Fruit fly (Drosophila melanogaster) whole organism, pupa: ENCODE measurements around the gene CG5535.

ENCODE experiments used
- CG10348 ChIP-seq: fragments of 200-800 bp; sonication (Bioruptor generic); IDR thresholded peaks from 2 replicates; pipeline ENCODE4 v1.3.6; 2022; ENCODE audit warnings: missing biosample characterization, missing genetic modification characterization
- CG12605 ChIP-seq: fragments of 200-800 bp; sonication (Bioruptor generic); IDR thresholded peaks from 2 replicates; pipeline ENCODE4 v1.3.6; 2022; ENCODE audit warnings: missing biosample characterization, missing genetic modification characterization
- CG13204 ChIP-seq: fragments of 200-800 bp; sonication (Bioruptor generic); optimal IDR thresholded peaks from 2 replicates; lab custom pipeline; 2018; ENCODE audit warnings: missing biosample characterization, mild to moderate bottlenecking, missing genetic modification characterization, moderate library complexity
- CG14655 ChIP-seq: fragments of 200-800 bp; sonication (Bioruptor generic); optimal IDR thresholded peaks from 3 replicates; lab custom pipeline; 2017; ENCODE audit warnings: mild to moderate bottlenecking, missing biosample characterization, missing genetic modification reagents, missing genetic modification characterization
- CG15710 ChIP-seq: fragments of 200-800 bp; sonication (Bioruptor generic); optimal IDR thresholded peaks from 2 replicates; lab custom pipeline; 2018; ENCODE audit warnings: missing biosample characterization, mild to moderate bottlenecking, missing genetic modification characterization, moderate library complexity
- CG17806 ChIP-seq: fragments of 200-800 bp; sonication (Bioruptor generic); optimal IDR thresholded peaks from 2 replicates; lab custom pipeline; 2018; ENCODE audit warnings: missing biosample characterization, mild to moderate bottlenecking, missing genetic modification characterization, moderate library complexity
- CG32121 ChIP-seq: fragments of 200-800 bp; sonication (Bioruptor generic); IDR thresholded peaks from 2 replicates; pipeline ENCODE4 v1.3.6; 2022; ENCODE audit warnings: missing biosample characterization, missing genetic modification characterization
- CG34367 ChIP-seq: fragments of 200-800 bp; sonication (Bioruptor generic); optimal IDR thresholded peaks from 2 replicates; lab custom pipeline; 2018; ENCODE audit warnings: missing biosample characterization, mild to moderate bottlenecking, missing genetic modification characterization
- CG4496 ChIP-seq: fragments of 200-800 bp; sonication (Bioruptor generic); IDR thresholded peaks from 3 replicates; pipeline ENCODE4 v1.3.6; 2022; ENCODE audit warnings: missing biosample characterization, missing genetic modification characterization
- CG8159 ChIP-seq: fragments of 200-800 bp; sonication (Bioruptor generic); optimal IDR thresholded peaks from 3 replicates; lab custom pipeline; 2018; ENCODE audit warnings: missing biosample characterization, mild to moderate bottlenecking, missing genetic modification characterization, moderate library complexity
- CG8301 ChIP-seq: fragments of 200-800 bp; sonication (Bioruptor generic); optimal IDR thresholded peaks from 2 replicates; lab custom pipeline; 2018; ENCODE audit warnings: missing biosample characterization, mild to moderate bottlenecking, missing genetic modification characterization
- CG9948 ChIP-seq: fragments of 200-800 bp; sonication (Bioruptor generic); optimal IDR thresholded peaks from 2 replicates; lab custom pipeline; 2018; ENCODE audit warnings: missing biosample characterization, mild to moderate bottlenecking, missing genetic modification characterization, moderate library complexity
- D1 ChIP-seq: fragments of 200-800 bp; sonication (Bioruptor generic); optimal IDR thresholded peaks from 2 replicates; lab custom pipeline; 2018; ENCODE audit warnings: missing biosample characterization, mild to moderate bottlenecking, missing genetic modification characterization, moderate library complexity
- EcR ChIP-seq: fragments of 200-800 bp; sonication (Bioruptor generic); optimal IDR thresholded peaks from 3 replicates; lab custom pipeline; 2019; ENCODE audit warnings: missing biosample characterization, missing genetic modification characterization, mild to moderate bottlenecking, moderate library complexity, missing genetic modification reagents
- Ets98B ChIP-seq: fragments of 200-800 bp; sonication (Bioruptor generic); IDR thresholded peaks from 2 replicates; pipeline ENCODE4 v1.3.6; 2022; ENCODE audit warnings: missing biosample characterization, missing genetic modification characterization
- Pif1A ChIP-seq: fragments of 200-800 bp; sonication (Bioruptor generic); optimal IDR thresholded peaks from 3 replicates; lab custom pipeline; 2016; ENCODE audit warnings: missing biosample characterization, missing genetic modification characterization
- Pif1B ChIP-seq: fragments of 200-800 bp; sonication (Bioruptor generic); optimal IDR thresholded peaks from 3 replicates; lab custom pipeline; 2016; ENCODE audit warnings: missing biosample characterization, missing genetic modification characterization
- Snoo ChIP-seq: fragments of 200-800 bp; sonication (Bioruptor generic); optimal IDR thresholded peaks from 3 replicates; lab custom pipeline; 2017; ENCODE audit warnings: missing biosample characterization, mild to moderate bottlenecking, missing genetic modification characterization, inconsistent platforms
- fd96Ca ChIP-seq: fragments of 200-800 bp; sonication (Bioruptor generic); IDR thresholded peaks from 3 replicates; pipeline ENCODE4 v1.3.6; 2022; ENCODE audit warnings: missing biosample characterization, missing genetic modification characterization
- gl ChIP-seq: fragments of 200-800 bp; sonication (Bioruptor generic); optimal IDR thresholded peaks from 2 replicates; lab custom pipeline; 2018; ENCODE audit warnings: missing biosample characterization, mild to moderate bottlenecking, missing genetic modification characterization
- rn ChIP-seq: fragments of 200-800 bp; sonication (Bioruptor generic); IDR thresholded peaks from 2 replicates; pipeline ENCODE4 v1.3.6; 2022; ENCODE audit warnings: missing biosample characterization, missing genetic modification characterization

CG5535 gene

DNA sequence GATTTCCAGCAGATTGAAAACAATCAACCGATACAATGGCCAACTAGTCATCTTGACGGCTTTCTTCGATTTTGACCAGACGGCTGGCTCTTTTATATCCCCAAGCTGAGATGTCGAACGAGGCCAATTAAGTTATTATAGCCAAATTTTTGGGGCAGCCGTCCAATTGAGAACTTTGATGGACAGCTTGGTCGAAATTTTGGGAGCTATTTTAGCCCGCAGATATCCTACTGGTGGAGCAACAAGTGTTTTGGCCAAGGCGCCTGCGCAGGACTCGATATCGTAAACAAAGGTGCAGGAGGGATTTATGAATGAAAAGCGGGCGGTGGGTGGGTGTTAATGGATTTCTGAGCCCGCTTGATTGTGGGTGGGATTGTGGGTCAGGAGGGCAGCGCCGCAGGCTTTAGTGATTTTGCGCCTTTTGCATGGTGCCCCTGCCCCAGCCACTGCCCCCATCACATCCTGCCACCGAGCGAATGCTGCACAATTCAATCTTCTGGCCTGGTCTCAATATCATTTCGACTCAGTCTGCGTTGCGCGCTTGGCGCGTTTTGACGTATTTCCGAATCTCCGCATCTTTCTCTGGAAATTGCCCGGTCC lies 33.7 kb downstream of the CG5535 start, which contains the start of the genes Ir75c and Grd:
Gene Ir75c (minus strand): TSS at position 51 of the 600 bp plus-strand sequence.
Gene Grd (plus strand): TSS at position 550 of the 600 bp plus-strand sequence.
- TF ChIP-seq CG15710 (tag; lab: Kevin White, UChicago): no peak
- peak; percentile 71; the same call in 1 of the 2 replicates for TF ChIP-seq CG12605 (GFP tag; lab: Robert Waterston, UW)
- TF ChIP-seq, all 21 proteins: peak for 1

DNA sequence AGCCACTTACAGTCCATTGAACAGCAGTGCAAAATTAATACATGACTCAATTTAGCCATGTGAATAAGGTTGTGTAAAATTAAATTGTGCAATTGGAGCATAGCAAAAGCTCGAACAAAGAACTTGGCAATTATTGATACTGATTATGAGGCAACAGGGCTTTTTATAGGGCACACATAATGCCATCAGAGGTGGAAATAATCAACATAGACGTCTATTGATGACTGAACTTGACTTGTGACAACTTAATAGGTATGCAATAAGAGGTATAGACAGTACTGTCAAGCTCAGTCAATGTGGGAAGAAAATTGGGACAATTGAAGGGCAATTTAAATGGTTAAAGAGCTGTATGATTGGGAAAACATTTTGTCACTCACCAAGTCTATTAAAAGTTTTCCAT lies 36.5 kb downstream of the CG5535 start, which contains the start of gene Ir75b:
Gene Ir75b (minus strand): TSS at position 101 of the 400 bp plus-strand sequence.
- TF ChIP-seq EcR (GFP tag; lab: Kevin White, UChicago) (no peak), CG13204 (GFP tag; lab: Kevin White, UChicago) (no peak), CG15710 (tag; lab: Kevin White, UChicago) (no peak), CG34367 (tag; lab: Kevin White, UChicago) (no peak), Ets98B (GFP tag; lab: Robert Waterston, UW) (no peak), Pif1B (GFP tag; lab: Kevin White, UChicago) (no peak), CG17806 (no peak), CG4496 (GFP tag; lab: Robert Waterston, UW) (no peak), fd96Ca (no peak), CG10348 (GFP tag; lab: Robert Waterston, UW) (no peak)

DNA sequence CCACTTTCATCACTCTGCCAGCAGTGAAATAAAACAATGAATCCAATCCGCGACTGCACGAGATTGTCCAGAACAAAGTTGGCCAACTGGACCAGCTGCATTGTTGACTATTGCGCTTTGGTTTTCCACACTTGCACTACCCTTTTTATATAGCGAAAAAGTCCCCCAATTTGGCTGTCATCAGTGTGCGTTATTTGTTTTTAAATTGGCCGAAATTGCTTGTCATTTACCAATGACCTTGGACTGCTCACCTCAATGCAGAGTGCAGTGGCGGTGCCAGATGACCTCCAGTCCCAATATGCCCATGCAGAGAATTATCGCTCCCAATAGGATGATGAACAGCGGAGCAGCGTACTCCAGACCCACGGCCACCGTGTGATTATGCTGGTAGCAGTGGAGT lies 38.8 kb downstream of the CG5535 start, which contains the start of gene Ir75a:
Gene Ir75a (minus strand): TSS at position 101 of the 400 bp plus-strand sequence.
- no peak for TF ChIP-seq CG14655 (GFP tag; lab: Kevin White, UChicago)
- no peak for TF ChIP-seq Pif1B (GFP tag; lab: Kevin White, UChicago)
- no peak for TF ChIP-seq CG15710 (tag; lab: Kevin White, UChicago)
- TF ChIP-seq CG9948 (tag; lab: Kevin White, UChicago): no peak
- no peak for TF ChIP-seq CG12605 (GFP tag; lab: Robert Waterston, UW)
- TF ChIP-seq CG32121 (GFP tag; lab: Robert Waterston, UW): no peak
- TF ChIP-seq D1 (tag; lab: Kevin White, UChicago): no peak
- TF ChIP-seq CG13204 (GFP tag; lab: Kevin White, UChicago): no peak
- no peak for TF ChIP-seq gl (tag; lab: Kevin White, UChicago)
- TF ChIP-seq Ets98B (GFP tag; lab: Robert Waterston, UW): no peak
- TF ChIP-seq CG8301 (tag; lab: Kevin White, UChicago): no peak
- TF ChIP-seq fd96Ca: no peak
- no peak for TF ChIP-seq rn (GFP tag; lab: Robert Waterston, UW)
- no peak for TF ChIP-seq CG17806
- no peak for TF ChIP-seq CG34367 (tag; lab: Kevin White, UChicago)
- TF ChIP-seq CG4496 (GFP tag; lab: Robert Waterston, UW): no peak

DNA sequence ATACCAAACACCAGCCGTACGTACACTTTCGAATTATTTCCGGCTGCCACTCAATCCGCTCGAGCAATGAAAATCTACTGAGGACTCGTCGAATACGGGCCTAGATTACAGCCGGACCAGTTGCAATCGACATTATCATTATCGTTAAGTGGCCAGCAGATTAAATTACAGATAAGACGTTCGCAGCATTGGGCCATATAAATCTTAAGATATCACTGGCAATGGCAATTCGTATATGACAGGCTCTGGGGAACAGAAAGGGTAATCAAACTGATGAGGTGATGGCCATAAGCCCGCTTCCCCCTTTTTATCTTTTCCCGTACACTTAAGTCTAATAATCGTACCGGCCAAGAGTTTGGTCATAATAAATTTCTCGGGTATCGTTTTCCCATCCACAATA lies 42.6 kb downstream of the CG5535 start, which contains the start of gene Cln3:
Gene Cln3 (minus strand): TSS at position 84 of the 400 bp plus-strand sequence.
- TF ChIP-seq CG32121 (GFP tag; lab: Robert Waterston, UW): no peak
- no peak for TF ChIP-seq Pif1B (GFP tag; lab: Kevin White, UChicago)
- TF ChIP-seq Snoo (tag; lab: Kevin White, UChicago): no peak
- no peak for TF ChIP-seq CG9948 (tag; lab: Kevin White, UChicago)
- no peak for TF ChIP-seq CG8301 (tag; lab: Kevin White, UChicago)
- no peak for TF ChIP-seq CG13204 (GFP tag; lab: Kevin White, UChicago)
- TF ChIP-seq fd96Ca: no peak

DNA sequence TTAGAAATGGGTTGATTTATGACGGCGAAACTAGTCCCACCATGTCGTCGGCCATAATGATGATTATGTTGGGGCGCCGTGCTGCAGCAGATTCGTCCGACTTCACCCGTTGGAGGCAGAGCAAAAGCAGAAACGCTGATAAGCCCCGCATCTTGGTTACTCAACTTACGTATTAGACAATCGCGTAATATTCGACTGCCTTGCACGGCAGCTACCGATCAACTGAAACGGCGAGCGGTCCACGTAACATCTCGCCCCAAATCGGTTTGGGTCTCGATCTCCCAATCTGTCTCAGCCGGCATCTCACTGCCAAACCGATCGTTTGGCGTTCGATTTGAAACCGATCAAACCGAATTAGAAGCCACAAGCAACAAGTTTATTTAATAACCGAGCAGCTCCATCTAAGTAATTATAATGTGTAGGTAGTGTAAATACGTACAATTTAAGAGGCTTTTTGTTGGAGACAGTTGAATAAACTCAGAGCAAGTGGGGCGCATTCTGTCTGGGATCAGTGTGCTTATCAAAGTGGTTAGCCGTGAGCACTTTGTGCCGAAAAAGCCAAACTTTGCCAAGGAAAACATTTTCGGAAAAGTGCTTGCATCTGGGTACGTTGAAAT lies 47.9 kb downstream of the CG5535 start, which contains the start of gene CG32191:
Gene CG32191 (minus strand): TSS at position 550 of the 617 bp plus-strand sequence.
- TF ChIP-seq Pif1B (GFP tag; lab: Kevin White, UChicago) (no peak), EcR (GFP tag; lab: Kevin White, UChicago) (no peak), rn (GFP tag; lab: Robert Waterston, UW) (no peak), CG32121 (GFP tag; lab: Robert Waterston, UW) (no peak), CG4496 (GFP tag; lab: Robert Waterston, UW) (no peak)

DNA sequence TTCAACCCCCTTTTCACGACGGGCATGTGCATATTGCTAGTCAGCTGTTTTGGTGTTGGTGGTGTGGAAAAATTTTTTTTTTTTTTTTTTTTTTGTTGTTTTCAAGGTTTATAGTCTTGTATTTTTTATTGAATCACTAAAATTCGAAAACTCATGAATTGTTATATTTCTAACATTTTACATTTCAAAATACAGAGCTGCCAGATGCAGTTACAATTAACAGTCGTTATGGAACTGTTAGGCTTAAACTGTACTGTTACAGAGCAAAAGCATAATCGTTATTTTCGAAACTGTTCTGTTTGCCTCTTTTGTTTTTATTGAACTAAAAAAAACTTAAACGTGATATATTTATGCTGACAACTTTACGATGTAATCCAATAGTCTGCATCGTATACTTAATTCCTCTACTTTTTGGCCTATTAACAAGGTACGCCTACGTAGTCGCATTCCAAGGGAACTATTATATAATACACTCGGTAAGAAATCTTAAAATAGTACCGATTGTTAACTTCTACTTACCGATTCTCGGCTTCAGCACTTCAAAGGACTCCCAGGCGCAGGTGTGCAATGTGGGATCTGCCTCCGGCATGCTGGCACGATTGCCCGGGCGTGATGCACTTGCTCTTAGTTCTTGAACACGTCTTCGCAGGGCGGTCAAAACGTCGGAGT lies 50.1 kb downstream of the CG5535 start, which contains the start of gene CG32187:
Gene CG32187 (minus strand): TSS at position 9 of the 669 bp plus-strand sequence.
- TF ChIP-seq gl (tag; lab: Kevin White, UChicago) (no peak), CG32121 (GFP tag; lab: Robert Waterston, UW) (no peak), CG8159 (no peak), CG9948 (tag; lab: Kevin White, UChicago) (no peak), Snoo (tag; lab: Kevin White, UChicago) (no peak), rn (GFP tag; lab: Robert Waterston, UW) (no peak), CG13204 (GFP tag; lab: Kevin White, UChicago) (no peak), EcR (GFP tag; lab: Kevin White, UChicago) (no peak), CG15710 (tag; lab: Kevin White, UChicago) (no peak), Ets98B (GFP tag; lab: Robert Waterston, UW) (no peak), Pif1A (no peak), CG17806 (no peak), D1 (tag; lab: Kevin White, UChicago) (no peak), CG12605 (GFP tag; lab: Robert Waterston, UW) (no peak), CG8301 (tag; lab: Kevin White, UChicago) (no peak), fd96Ca (no peak), CG14655 (GFP tag; lab: Kevin White, UChicago) (no peak)
